Fruit fly (Drosophila melanogaster) whole organism, prepupa: ENCODE results near the gene CG42764.

Experiments
- Blimp-1 ChIP-seq: fragments of 200-800 bp; sonication (Bioruptor generic); optimal IDR thresholded peaks from 3 replicates; lab custom pipeline; 2017; ENCODE audit warnings: missing biosample characterization, missing genetic modification characterization, mild to moderate bottlenecking, moderate library complexity, missing genetic modification reagents
- CG10631 ChIP-seq: fragments of 200-800 bp; sonication (Bioruptor generic); optimal IDR thresholded peaks from 2 replicates; lab custom pipeline; 2016; ENCODE audit warnings: missing biosample characterization, missing genetic modification characterization
- CG10669 ChIP-seq: fragments of 200-800 bp; sonication (Bioruptor generic); optimal IDR thresholded peaks from 3 replicates; lab custom pipeline; 2018; ENCODE audit warnings: missing biosample characterization, mild to moderate bottlenecking, missing genetic modification characterization, moderate library complexity
- CG15336 ChIP-seq: fragments of 200-800 bp; sonication (Bioruptor generic); IDR thresholded peaks from 2 replicates; pipeline ENCODE4 v1.3.6; 2022; ENCODE audit warnings: missing biosample characterization, missing genetic modification characterization
- CG1621 ChIP-seq: fragments of 200-800 bp; sonication (Bioruptor generic); optimal IDR thresholded peaks from 3 replicates; lab custom pipeline; 2018; ENCODE audit warnings: missing biosample characterization, mild to moderate bottlenecking, missing genetic modification characterization
- CG16779 ChIP-seq: fragments of 200-800 bp; sonication (Bioruptor generic); optimal IDR thresholded peaks from 3 replicates; lab custom pipeline; 2017; ENCODE audit warnings: missing biosample characterization, mild to moderate bottlenecking, missing genetic modification characterization
- CG31627 ChIP-seq: fragments of 200-800 bp; sonication (Bioruptor generic); optimal IDR thresholded peaks from 3 replicates; lab custom pipeline; 2016; ENCODE audit warnings: missing biosample characterization, missing genetic modification characterization
- CG32006 ChIP-seq: fragments of 200-800 bp; sonication (Bioruptor generic); optimal IDR thresholded peaks from 3 replicates; lab custom pipeline; 2017; ENCODE audit warnings: missing biosample characterization, mild to moderate bottlenecking, missing genetic modification characterization
- CG34406 ChIP-seq: fragments of 200-800 bp; sonication (Bioruptor generic); optimal IDR thresholded peaks from 3 replicates; lab custom pipeline; 2016; ENCODE audit warnings: missing biosample characterization, missing genetic modification characterization
- CG3919 ChIP-seq: fragments of 200-800 bp; sonication (Bioruptor generic); optimal IDR thresholded peaks from 3 replicates; lab custom pipeline; 2016; ENCODE audit warnings: missing biosample characterization, missing genetic modification characterization
- CG4318 ChIP-seq: fragments of 200-800 bp; sonication (Bioruptor generic); optimal IDR thresholded peaks from 3 replicates; lab custom pipeline; 2017; ENCODE audit warnings: missing biosample characterization, mild to moderate bottlenecking, missing genetic modification characterization
- CG6163 ChIP-seq: fragments of 200-800 bp; sonication (Bioruptor generic); IDR thresholded peaks from 3 replicates; pipeline ENCODE4 v1.3.6; 2022; ENCODE audit warnings: missing biosample characterization, missing genetic modification characterization
- CG6276 ChIP-seq: fragments of 200-800 bp; sonication (Bioruptor generic); optimal IDR thresholded peaks from 2 replicates; lab custom pipeline; 2017; ENCODE audit warnings: missing biosample characterization, mild to moderate bottlenecking, missing genetic modification characterization
- CG6792 ChIP-seq: fragments of 200-800 bp; sonication (Bioruptor generic); optimal IDR thresholded peaks from 3 replicates; lab custom pipeline; 2016; ENCODE audit warnings: missing biosample characterization, missing genetic modification characterization
- CG6808 ChIP-seq: fragments of 200-800 bp; sonication (Bioruptor generic); optimal IDR thresholded peaks from 3 replicates; lab custom pipeline; 2017; ENCODE audit warnings: missing biosample characterization, missing genetic modification characterization, mild to moderate bottlenecking, moderate library complexity, missing genetic modification reagents
- CG6854 ChIP-seq: fragments of 200-800 bp; sonication (Bioruptor generic); optimal IDR thresholded peaks from 2 replicates; lab custom pipeline; 2017; ENCODE audit warnings: missing biosample characterization, mild to moderate bottlenecking, missing genetic modification characterization
- CG8119 ChIP-seq: fragments of 200-800 bp; sonication (Bioruptor generic); IDR thresholded peaks from 3 replicates; pipeline ENCODE4 v1.3.6; 2022; ENCODE audit warnings: missing biosample characterization, missing genetic modification characterization
- CG9139 ChIP-seq: fragments of 200-800 bp; sonication (Bioruptor generic); optimal IDR thresholded peaks from 3 replicates; lab custom pipeline; 2017; ENCODE audit warnings: missing biosample characterization, mild to moderate bottlenecking, missing genetic modification characterization
- Eip78C ChIP-seq: fragments of 200-800 bp; sonication (Bioruptor generic); peaks from one replicate; lab custom pipeline; 2016; ENCODE audit warnings: missing biosample characterization, missing genetic modification characterization
- Eip93F ChIP-seq: fragments of 200-800 bp; sonication (Bioruptor generic); optimal IDR thresholded peaks from 2 replicates; lab custom pipeline; 2016; ENCODE audit warnings: missing biosample characterization, mild to moderate bottlenecking, missing genetic modification characterization
- Ets21C ChIP-seq: fragments of 200-800 bp; sonication (Bioruptor generic); optimal IDR thresholded peaks from 3 replicates; lab custom pipeline; 2016; ENCODE audit warnings: missing biosample characterization, missing genetic modification characterization
- Ets96B ChIP-seq: fragments of 200-800 bp; optimal IDR thresholded peaks from 2 replicates; lab custom pipeline; 2019; ENCODE audit warnings: missing biosample characterization, mild to moderate bottlenecking, missing genetic modification characterization, moderate library complexity
- Gug ChIP-seq: fragments of 200-800 bp; sonication (Bioruptor generic); IDR thresholded peaks from 2 replicates; pipeline ENCODE4 v1.3.6; 2022; ENCODE audit warnings: missing biosample characterization, missing genetic modification characterization
- Hr4 ChIP-seq: fragments of 200-800 bp; sonication (Bioruptor generic); optimal IDR thresholded peaks from 3 replicates; lab custom pipeline; 2016; ENCODE audit warnings: missing biosample characterization, missing genetic modification characterization
- Met ChIP-seq: fragments of 200-800 bp; sonication (Bioruptor generic); optimal IDR thresholded peaks from 3 replicates; lab custom pipeline; 2016; ENCODE audit warnings: missing biosample characterization, missing genetic modification characterization
- OdsH ChIP-seq: fragments of 200-800 bp; sonication (Bioruptor generic); optimal IDR thresholded peaks from 3 replicates; lab custom pipeline; 2016; ENCODE audit warnings: missing biosample characterization, missing genetic modification characterization
- Smox ChIP-seq: fragments of 200-800 bp; sonication (Bioruptor generic); optimal IDR thresholded peaks from 3 replicates; lab custom pipeline; 2016; ENCODE audit warnings: missing biosample characterization, missing genetic modification characterization
- Sox102F ChIP-seq: fragments of 200-800 bp; sonication (Bioruptor generic); optimal IDR thresholded peaks from 2 replicates; lab custom pipeline; 2016; ENCODE audit warnings: missing biosample characterization, mild to moderate bottlenecking, missing genetic modification characterization
- Sox14 ChIP-seq: fragments of 200-800 bp; sonication (Bioruptor generic); optimal IDR thresholded peaks from 3 replicates; lab custom pipeline; 2016; ENCODE audit warnings: missing biosample characterization, missing genetic modification characterization
- Sox15 ChIP-seq: fragments of 200-800 bp; sonication (Bioruptor generic); optimal IDR thresholded peaks from 3 replicates; lab custom pipeline; 2016; ENCODE audit warnings: missing biosample characterization, missing genetic modification characterization
- achi ChIP-seq: fragments of 200-800 bp; sonication (Bioruptor generic); optimal IDR thresholded peaks from 3 replicates; lab custom pipeline; 2016; ENCODE audit warnings: missing biosample characterization, missing genetic modification characterization
- acj6 ChIP-seq: fragments of 200-800 bp; sonication (Bioruptor generic); optimal IDR thresholded peaks from 3 replicates; lab custom pipeline; 2016; ENCODE audit warnings: missing biosample characterization, missing genetic modification characterization
- dac ChIP-seq: fragments of 200-800 bp; sonication (Bioruptor generic); optimal IDR thresholded peaks from 2 replicates; lab custom pipeline; 2017; ENCODE audit warnings: missing biosample characterization, mild to moderate bottlenecking, missing genetic modification characterization
- eg ChIP-seq: fragments of 200-800 bp; sonication (Bioruptor generic); IDR thresholded peaks from 3 replicates; pipeline ENCODE4 v1.3.6; 2022; ENCODE audit warnings: missing biosample characterization, missing genetic modification characterization
- fd59A ChIP-seq: fragments of 200-800 bp; sonication (Bioruptor generic); optimal IDR thresholded peaks from 2 replicates; lab custom pipeline; 2017; ENCODE audit warnings: missing biosample characterization, mild to moderate bottlenecking, missing genetic modification characterization, missing genetic modification reagents
- fd85E ChIP-seq: fragments of 200-800 bp; sonication (Bioruptor generic); optimal IDR thresholded peaks from 3 replicates; lab custom pipeline; 2016; ENCODE audit warnings: missing biosample characterization, missing genetic modification characterization
- lz ChIP-seq: fragments of 200-800 bp; sonication (Bioruptor generic); optimal IDR thresholded peaks from 3 replicates; lab custom pipeline; 2016; ENCODE audit warnings: missing biosample characterization, missing genetic modification characterization
- salr ChIP-seq, 2 experiments: fragments of 200-800 bp; sonication (Bioruptor generic); optimal IDR thresholded peaks; 3 replicates each; lab custom pipeline; 2016 to 2018; ENCODE audit warnings: missing biosample characterization in 2 of 2, missing genetic modification characterization in 2 of 2, mild to moderate bottlenecking in 1 of 2
- ss ChIP-seq, 2 experiments: fragments of 200-800 bp; sonication (Bioruptor generic); optimal IDR thresholded peaks; 2 replicates in 1 of 2; 3 replicates in 1 of 2; lab custom pipeline; 2017 to 2018; ENCODE audit warnings: mild to moderate bottlenecking in 2 of 2, missing biosample characterization in 2 of 2, missing genetic modification characterization in 2 of 2, moderate library complexity in 1 of 2
- svp ChIP-seq: fragments of 200-800 bp; sonication (Bioruptor generic); peaks from one replicate; lab custom pipeline; 2016; ENCODE audit warnings: missing biosample characterization, missing genetic modification characterization
- vri ChIP-seq: fragments of 200-800 bp; sonication (Bioruptor generic); optimal IDR thresholded peaks from 3 replicates; lab custom pipeline; 2016; ENCODE audit warnings: missing biosample characterization, mild to moderate bottlenecking, missing genetic modification characterization

CG42764 gene

dm6 chr3L:20494780-20495591 lies 29.1 kb upstream of the CG42764 start, which contains the start of gene ZnT77C:
Gene ZnT77C (minus strand): TSS chr3L:20494921.
- TF ChIP-seq vri (GFP tag; lab: Kevin White, UChicago) = peak; percentile 83
- peak; percentile 5 for TF ChIP-seq Sox14 (GFP tag; lab: Kevin White, UChicago)
- no peak for TF ChIP-seq OdsH (GFP tag; lab: Kevin White, UChicago)
- no peak for TF ChIP-seq CG6808 (GFP tag; lab: Kevin White, UChicago)
- peak; percentile 37 for TF ChIP-seq Eip78C (GFP tag; lab: Kevin White, UChicago)
- no peak for TF ChIP-seq CG9139 (GFP tag; lab: Kevin White, UChicago)
- TF ChIP-seq CG15336 = no peak
- no peak for TF ChIP-seq CG1621

dm6 chr3L:20494262-20494601 lies 28.4 kb upstream of the CG42764 start:
- peak; percentile 1 for TF ChIP-seq achi (GFP tag; lab: Kevin White, UChicago)
- peak; percentile 13 for TF ChIP-seq lz
- TF ChIP-seq Sox102F (GFP tag; lab: Kevin White, UChicago) = no peak
- TF ChIP-seq Ets96B (tag; lab: Kevin White, UChicago) = peak; percentile 9
- peak; percentile 50 for TF ChIP-seq CG32006 (GFP tag; lab: Kevin White, UChicago)
- TF ChIP-seq Eip78C (GFP tag; lab: Kevin White, UChicago) = peak; percentile 52
- peak; percentile 28 for TF ChIP-seq OdsH (GFP tag; lab: Kevin White, UChicago)
- TF ChIP-seq CG8119 = no peak
- peak; percentile 55 for TF ChIP-seq Hr4 (GFP tag; lab: Kevin White, UChicago)
- no peak for TF ChIP-seq Sox14 (GFP tag; lab: Kevin White, UChicago)
- no peak for TF ChIP-seq CG3919
- no peak for TF ChIP-seq CG6854 (GFP tag; lab: Kevin White, UChicago)
- peak; percentile 8 for TF ChIP-seq Met (GFP tag; lab: Kevin White, UChicago)
- peak; percentile 46 for TF ChIP-seq svp (GFP tag; lab: Kevin White, UChicago)
- TF ChIP-seq CG15336 = peak; percentile 25; the same call in 1 of the 2 replicates

- TF ChIP-seq acj6 (GFP tag; lab: Kevin White, UChicago) (peak; percentile 90), CG1621 (no peak), CG6792 (GFP tag; lab: Kevin White, UChicago) (peak; percentile 93), CG8119 (peak; percentile 95), Ets21C (GFP tag; lab: Kevin White, UChicago) (peak; percentile 80), CG6163 (GFP tag; lab: Robert Waterston, UW) (peak; percentile 90), vri (GFP tag; lab: Kevin White, UChicago) (peak; percentile 86), svp (GFP tag; lab: Kevin White, UChicago) (peak; percentile 97), Hr4 (GFP tag; lab: Kevin White, UChicago) (peak; percentile 93), Eip93F (GFP tag; lab: Kevin White, UChicago) (peak; percentile 61), CG31627 (GFP tag; lab: Kevin White, UChicago) (peak; percentile 85), CG32006 (GFP tag; lab: Kevin White, UChicago) (peak; percentile 90), Ets96B (tag; lab: Kevin White, UChicago) (peak; percentile 85), Gug (GFP tag; lab: Robert Waterston, UW) (peak; percentile 74), Sox15 (peak; percentile 83), Smox (GFP tag; lab: Kevin White, UChicago) (peak; percentile 92), CG4318 (peak; percentile 68), Blimp-1 (peak; percentile 75), OdsH (GFP tag; lab: Kevin White, UChicago) (peak; percentile 88), Sox102F (GFP tag; lab: Kevin White, UChicago) (peak; percentile 92), ss (GFP tag; optimal IDR thresholded peaks at IDR 0.05; lab: Kevin White, UChicago) (peak; percentile 75 to 88), CG6276 (peak; percentile 90), dac (GFP tag; lab: Kevin White, UChicago) (peak; percentile 47), eg (GFP tag; lab: Robert Waterston, UW) (peak; percentile 92), salr (GFP tag; optimal IDR thresholded peaks at IDR 0.05; lab: Kevin White, UChicago) (peak; percentile 23 to 88), Sox14 (GFP tag; lab: Kevin White, UChicago) (peak; percentile 86), CG6808 (GFP tag; lab: Kevin White, UChicago) (peak; percentile 80), CG15336 (peak; percentile 97), CG10631 (GFP tag; lab: Kevin White, UChicago) (peak; percentile 82), CG16779 (tag; lab: Kevin White, UChicago) (peak; percentile 83), CG34406 (peak; percentile 95), achi (GFP tag; lab: Kevin White, UChicago) (peak; percentile 88), CG10669 (GFP tag; lab: Kevin White, UChicago) (peak; percentile 83), lz (peak; percentile 90), CG3919 (peak; percentile 91), fd59A (GFP tag; lab: Kevin White, UChicago) (peak; percentile 66), fd85E (GFP tag; lab: Kevin White, UChicago) (peak; percentile 41)
Measured at dm6 chr3L:20493417-20494261, 27.8 kb upstream of the CG42764 start.
